Worm (Caenorhabditis elegans) whole organism, early embryonic: Measurements from ENCODE around the gene C52E2.4.

ENCODE experiments used
- aly-1 ChIP-seq: sonication (generic microtip); optimal IDR thresholded peaks from 2 replicates; lab custom pipeline; 2016; ENCODE audit warnings: missing genetic modification characterization, missing compliant biosample characterization
- hmbx-1 ChIP-seq: sonication (generic microtip); optimal IDR thresholded peaks from 2 replicates; lab custom pipeline; 2016; ENCODE audit warnings: mild to moderate bottlenecking, missing genetic modification characterization, missing compliant biosample characterization

ce11 chrII:1875658-1876057 is 32.7 kb downstream of the C52E2.4 start, which contains the start of gene math-13:
- TF ChIP-seq aly-1 (tag; lab: Kevin White, UChicago) (no peak), hmbx-1 (tag; lab: Kevin White, UChicago) (no peak)
